Fruit fly (Drosophila melanogaster) whole organism, embryonic: Measurements from ENCODE around the gene CG2182.

Experiments
- BEAF-32 ChIP-seq: fragments of 200-800 bp; sonication (Bioruptor generic); optimal IDR thresholded peaks from 3 replicates; lab custom pipeline; 2017; ENCODE audit warnings: missing biosample characterization, missing genetic modification characterization, mild to moderate bottlenecking, moderate library complexity, missing genetic modification reagents
- CG10979 ChIP-seq: fragments of 200-800 bp; sonication (Bioruptor generic); optimal IDR thresholded peaks from 2 replicates; lab custom pipeline; 2018; ENCODE audit warnings: missing biosample characterization, mild to moderate bottlenecking, missing genetic modification characterization, moderate library complexity
- CG11085 ChIP-seq: fragments of 200-800 bp; sonication (Bioruptor generic); IDR thresholded peaks from 2 replicates; pipeline ENCODE4 v1.3.6; 2022; ENCODE audit warnings: missing biosample characterization, missing genetic modification characterization
- CG11560 ChIP-seq: fragments of 200-800 bp; sonication (Bioruptor generic); IDR thresholded peaks from 3 replicates; pipeline ENCODE4 v1.3.6; 2022; ENCODE audit warnings: missing biosample characterization, missing genetic modification characterization
- CG12391 ChIP-seq: fragments of 200-800 bp; sonication (Bioruptor generic); optimal IDR thresholded peaks from 3 replicates; lab custom pipeline; 2018; ENCODE audit warnings: missing biosample characterization, mild to moderate bottlenecking, missing genetic modification characterization, moderate library complexity
- CG14441 ChIP-seq: fragments of 200-800 bp; sonication (Bioruptor generic); IDR thresholded peaks from 2 replicates; pipeline ENCODE4 v1.3.6; 2022; ENCODE audit warnings: missing biosample characterization, missing genetic modification characterization
- CG14710 ChIP-seq: fragments of 200-800 bp; sonication (Bioruptor generic); optimal IDR thresholded peaks from 3 replicates; lab custom pipeline; 2019; ENCODE audit warnings: missing biosample characterization, mild to moderate bottlenecking, missing genetic modification characterization, moderate library complexity
- CG1529 ChIP-seq: fragments of 200-800 bp; sonication (Bioruptor generic); optimal IDR thresholded peaks from 3 replicates; lab custom pipeline; 2018; ENCODE audit warnings: missing biosample characterization, missing genetic modification characterization
- CG15696 ChIP-seq: fragments of 200-800 bp; sonication (Bioruptor generic); optimal IDR thresholded peaks from 2 replicates; lab custom pipeline; 2019; ENCODE audit warnings: missing biosample characterization, mild to moderate bottlenecking, missing genetic modification characterization, moderate library complexity
- CG16779 ChIP-seq: fragments of 200-800 bp; sonication (Bioruptor generic); IDR thresholded peaks from 2 replicates; pipeline ENCODE4 v1.3.6; 2022; ENCODE audit warnings: missing biosample characterization, missing genetic modification characterization
- CG16863 ChIP-seq: fragments of 200-800 bp; sonication (Bioruptor generic); optimal IDR thresholded peaks from 3 replicates; lab custom pipeline; 2016; ENCODE audit warnings: missing biosample characterization, missing genetic modification characterization
- CG17359 ChIP-seq: fragments of 200-800 bp; sonication (Bioruptor generic); optimal IDR thresholded peaks from 3 replicates; lab custom pipeline; 2018; ENCODE audit warnings: missing biosample characterization, mild to moderate bottlenecking, missing genetic modification characterization, moderate library complexity
- CG1832 ChIP-seq: fragments of 200-800 bp; sonication (Bioruptor generic); optimal IDR thresholded peaks from 2 replicates; lab custom pipeline; 2017; ENCODE audit warnings: missing biosample characterization, mild to moderate bottlenecking, missing genetic modification characterization, inconsistent platforms
- CG18476 ChIP-seq: fragments of 200-800 bp; sonication (Bioruptor generic); optimal IDR thresholded peaks from 2 replicates; lab custom pipeline; 2016; ENCODE audit warnings: missing biosample characterization, mild to moderate bottlenecking, missing genetic modification characterization
- CG18619 ChIP-seq: fragments of 200-800 bp; sonication (Bioruptor generic); optimal IDR thresholded peaks from 3 replicates; lab custom pipeline; 2017; ENCODE audit warnings: missing biosample characterization, mild to moderate bottlenecking, missing genetic modification characterization
- CG2202 ChIP-seq: fragments of 200-800 bp; sonication (Bioruptor generic); optimal IDR thresholded peaks from 2 replicates; lab custom pipeline; 2018; ENCODE audit warnings: missing biosample characterization, mild to moderate bottlenecking, missing genetic modification characterization
- CG2712 ChIP-seq: fragments of 200-800 bp; optimal IDR thresholded peaks from 3 replicates; lab custom pipeline; 2019; ENCODE audit warnings: missing biosample characterization, mild to moderate bottlenecking, missing genetic modification characterization, moderate library complexity
- CG4424 ChIP-seq: fragments of 200-800 bp; sonication (Bioruptor generic); optimal IDR thresholded peaks from 3 replicates; lab custom pipeline; 2016; ENCODE audit warnings: missing biosample characterization, missing genetic modification characterization
- CG4707 ChIP-seq: fragments of 200-800 bp; sonication (Bioruptor generic); optimal IDR thresholded peaks from 2 replicates; lab custom pipeline; 2018; ENCODE audit warnings: missing biosample characterization, mild to moderate bottlenecking, missing genetic modification characterization, moderate library complexity
- CG9437 ChIP-seq: fragments of 200-800 bp; sonication (Bioruptor generic); optimal IDR thresholded peaks from 2 replicates; lab custom pipeline; 2018; ENCODE audit warnings: missing biosample characterization, mild to moderate bottlenecking, missing genetic modification characterization
- CG9932 ChIP-seq: fragments of 200-800 bp; sonication (Bioruptor generic); IDR thresholded peaks from 2 replicates; pipeline ENCODE4 v1.3.6; 2022; ENCODE audit warnings: missing biosample characterization, missing genetic modification characterization
- Dfd ChIP-seq, 2 experiments: fragments of >200 bp; optimal IDR thresholded peaks; 2 replicates each; lab custom pipeline; 2017; ENCODE audit warnings: missing biosample characterization in 2 of 2, missing genetic modification characterization in 2 of 2
- Drgx ChIP-seq: fragments of 200-800 bp; sonication (Bioruptor generic); IDR thresholded peaks from 2 replicates; pipeline ENCODE4 v1.3.6; 2022; ENCODE audit warnings: missing biosample characterization, missing genetic modification characterization
- HLH3B ChIP-seq: fragments of 200-800 bp; sonication (Bioruptor generic); IDR thresholded peaks from 2 replicates; pipeline ENCODE4 v1.3.6; 2022; ENCODE audit warnings: missing biosample characterization, missing genetic modification characterization
- HLH54F ChIP-seq: fragments of 200-800 bp; sonication (Bioruptor generic); optimal IDR thresholded peaks from 3 replicates; lab custom pipeline; 2016; ENCODE audit warnings: missing biosample characterization, missing genetic modification characterization
- Hey ChIP-seq: fragments of 200-800 bp; sonication (Bioruptor generic); optimal IDR thresholded peaks from 3 replicates; lab custom pipeline; 2018; ENCODE audit warnings: missing biosample characterization, mild to moderate bottlenecking, missing genetic modification characterization
- Hr39 ChIP-seq: fragments of >200 bp; optimal IDR thresholded peaks from 2 replicates; lab custom pipeline; 2017
- Hsf ChIP-seq: fragments of 200-800 bp; sonication (Bioruptor generic); optimal IDR thresholded peaks from 3 replicates; lab custom pipeline; 2016; ENCODE audit warnings: missing biosample characterization, missing genetic modification characterization
- Med ChIP-seq: fragments of 200-800 bp; sonication (Bioruptor generic); peaks from one replicate; lab custom pipeline; 2016; ENCODE audit warnings: missing biosample characterization, missing genetic modification characterization, mild to moderate bottlenecking, inconsistent platforms, moderate library complexity
- Mes4 ChIP-seq: fragments of 200-800 bp; sonication (Bioruptor generic); optimal IDR thresholded peaks from 2 replicates; lab custom pipeline; 2016; ENCODE audit warnings: missing biosample characterization, missing genetic modification characterization
- NC2β ChIP-seq: fragments of 200-800 bp; sonication (Bioruptor generic); optimal IDR thresholded peaks from 2 replicates; lab custom pipeline; 2016; ENCODE audit warnings: missing biosample characterization, missing genetic modification characterization
- Sox102F ChIP-seq: fragments of 200-800 bp; sonication (Bioruptor generic); optimal IDR thresholded peaks from 2 replicates; lab custom pipeline; 2018; ENCODE audit warnings: missing biosample characterization, mild to moderate bottlenecking, missing genetic modification characterization, moderate library complexity
- Ssrp ChIP-seq: fragments of 200-800 bp; sonication (Bioruptor generic); optimal IDR thresholded peaks from 2 replicates; lab custom pipeline; 2018; ENCODE audit warnings: missing biosample characterization, mild to moderate bottlenecking, missing genetic modification characterization, moderate library complexity
- YL-1 ChIP-seq: fragments of 200-800 bp; sonication (Bioruptor generic); optimal IDR thresholded peaks from 3 replicates; lab custom pipeline; 2017; ENCODE audit warnings: missing biosample characterization, mild to moderate bottlenecking, missing genetic modification characterization
- ara ChIP-seq: fragments of 200-800 bp; sonication (Bioruptor generic); IDR thresholded peaks from 2 replicates; pipeline ENCODE4 v1.3.6; 2022; ENCODE audit warnings: missing biosample characterization, missing genetic modification characterization
- bsh ChIP-seq, 2 experiments: fragments of 200-800 bp; sonication (Bioruptor generic); optimal IDR thresholded peaks; 2 replicates each; lab custom pipeline; 2017 to 2018; ENCODE audit warnings: mild to moderate bottlenecking in 2 of 2, missing biosample characterization in 2 of 2, missing genetic modification characterization in 2 of 2, moderate library complexity in 1 of 2
- chm ChIP-seq: fragments of 200-800 bp; sonication (Bioruptor generic); IDR thresholded peaks from 2 replicates; pipeline ENCODE4 v1.3.6; 2022; ENCODE audit warnings: missing biosample characterization, missing genetic modification characterization
- disco-r ChIP-seq: fragments of 200-800 bp; sonication (Bioruptor generic); optimal IDR thresholded peaks from 2 replicates; lab custom pipeline; 2016; ENCODE audit warnings: missing biosample characterization, missing genetic modification characterization
- dmrt11E ChIP-seq: fragments of 200-800 bp; sonication (Bioruptor generic); optimal IDR thresholded peaks from 3 replicates; lab custom pipeline; 2018; ENCODE audit warnings: missing biosample characterization, mild to moderate bottlenecking, missing genetic modification characterization, moderate library complexity
- h ChIP-seq: fragments of >200 bp; optimal IDR thresholded peaks from 2 replicates; lab custom pipeline; 2017
- her ChIP-seq: fragments of 200-800 bp; sonication (Bioruptor generic); optimal IDR thresholded peaks from 2 replicates; lab custom pipeline; 2016; ENCODE audit warnings: missing biosample characterization, missing genetic modification characterization
- ind ChIP-seq: fragments of 200-800 bp; sonication (Bioruptor generic); optimal IDR thresholded peaks from 3 replicates; lab custom pipeline; 2016; ENCODE audit warnings: missing biosample characterization, missing genetic modification characterization
- mam ChIP-seq: fragments of 200-800 bp; sonication (Bioruptor generic); optimal IDR thresholded peaks from 3 replicates; lab custom pipeline; 2016; ENCODE audit warnings: missing biosample characterization, missing genetic modification characterization
- nmo ChIP-seq: fragments of 200-800 bp; sonication (Bioruptor generic); optimal IDR thresholded peaks from 2 replicates; lab custom pipeline; 2018; ENCODE audit warnings: missing biosample characterization, mild to moderate bottlenecking, missing genetic modification characterization, moderate library complexity
- phol ChIP-seq: fragments of 200-800 bp; sonication (Bioruptor generic); optimal IDR thresholded peaks from 3 replicates; lab custom pipeline; 2018; ENCODE audit warnings: missing biosample characterization, mild to moderate bottlenecking, missing genetic modification characterization, moderate library complexity
- row ChIP-seq: fragments of 200-800 bp; sonication (Bioruptor generic); IDR thresholded peaks from 3 replicates; pipeline ENCODE4 v1.3.6; 2022; ENCODE audit warnings: missing biosample characterization, missing genetic modification characterization
- sens ChIP-seq: fragments of 200-800 bp; sonication (Bioruptor generic); peaks from one replicate; lab custom pipeline; 2016; ENCODE audit warnings: missing biosample characterization, missing genetic modification characterization
- unpg ChIP-seq: fragments of 200-800 bp; sonication (Bioruptor generic); optimal IDR thresholded peaks from 3 replicates; lab custom pipeline; 2018; ENCODE audit warnings: missing biosample characterization, mild to moderate bottlenecking, missing genetic modification characterization, moderate library complexity
- vfl ChIP-seq: fragments of 200-800 bp; sonication (Bioruptor generic); optimal IDR thresholded peaks from 2 replicates; lab custom pipeline; 2016; ENCODE audit warnings: missing biosample characterization, missing genetic modification characterization
- z ChIP-seq: fragments of 200-800 bp; sonication (Bioruptor generic); IDR thresholded peaks from 3 replicates; pipeline ENCODE4 v1.3.6; 2022; ENCODE audit warnings: missing biosample characterization, missing genetic modification characterization
- zf30C ChIP-seq: fragments of 200-800 bp; sonication (Bioruptor generic); optimal IDR thresholded peaks from 3 replicates; lab custom pipeline; 2018; ENCODE audit warnings: missing biosample characterization, mild to moderate bottlenecking, missing genetic modification characterization

The CG2182 gene

dm6 chr3R:5682238-5682637, 22.5 kb upstream of the CG2182 start:
- TF ChIP-seq Med (GFP tag; lab: Kevin White, UChicago) (peak; percentile 8), zf30C (GFP tag; lab: Kevin White, UChicago) (peak; percentile 44), CG15696 (tag; lab: Kevin White, UChicago) (peak; percentile 4), row (peak; percentile 18; the same call in 1 of the 3 replicates), Sox102F (no peak), ind (GFP tag; lab: Kevin White, UChicago) (no peak), z (GFP tag; lab: Robert Waterston, UW) (no peak), CG2712 (tag; lab: Kevin White, UChicago) (peak; percentile 5), ara (GFP tag; lab: Robert Waterston, UW) (no peak), chm (no peak), HLH54F (no peak), bsh (GFP tag; optimal IDR thresholded peaks at IDR 0.05; lab: Kevin White, UChicago) (peak in 1 of 2 experiments; percentile 28), mam (GFP tag; lab: Kevin White, UChicago) (no peak), her (no peak), CG2202 (tag; lab: Kevin White, UChicago) (no peak), CG18619 (no peak), Ssrp (tag; lab: Kevin White, UChicago) (peak; percentile 5), sens (GFP tag; lab: Kevin White, UChicago) (peak; percentile 64), Drgx (GFP tag; lab: Robert Waterston, UW) (peak; percentile 14; the same call in 1 of the 2 replicates), nmo (GFP tag; lab: Kevin White, UChicago) (peak; percentile 13), CG14710 (tag; lab: Kevin White, UChicago) (peak; percentile 1), CG12391 (tag; lab: Kevin White, UChicago) (peak; percentile 14), dmrt11E (tag; lab: Kevin White, UChicago) (peak; percentile 7), phol (tag; lab: Kevin White, UChicago) (peak; percentile 38), unpg (GFP tag; lab: Kevin White, UChicago) (peak; percentile 29), CG10979 (tag; lab: Kevin White, UChicago) (peak; percentile 35)

dm6 chr3R:5672658-5673217, 13.0 kb upstream of the CG2182 start:
- TF ChIP-seq CG4707 (GFP tag; lab: Kevin White, UChicago) (peak; percentile 93), HLH3B (GFP tag; lab: Robert Waterston, UW) (peak; percentile 64; the same call in 1 of the 2 replicates), Hey (tag; lab: Kevin White, UChicago) (peak; percentile 85), CG1832 (GFP tag; lab: Kevin White, UChicago) (no peak), CG9437 (no peak), Dfd (GFP tag; optimal IDR thresholded peaks at IDR 0.05; lab: Kevin White, UChicago) (no peak), CG4424 (GFP tag; lab: Kevin White, UChicago) (peak; percentile 42), BEAF-32 (GFP tag; lab: Kevin White, UChicago) (no peak), CG14441 (GFP tag; lab: Robert Waterston, UW) (0 out of 2 replicates have a peak, but pooled peaks have one; percentile 38), CG16779 (no peak), CG18476 (peak; percentile 69), CG11560 (no peak), CG9932 (GFP tag; lab: Robert Waterston, UW) (0 out of 2 replicates have a peak, but pooled peaks have one; percentile 12), CG17359 (tag; lab: Kevin White, UChicago) (peak; percentile 82), disco-r (peak; percentile 25), CG1529 (GFP tag; lab: Kevin White, UChicago) (peak; percentile 87), Hr39 (lab: Kevin White, UChicago) (no peak), Drgx (GFP tag; lab: Robert Waterston, UW) (peak; percentile 38; the same call in 1 of the 2 replicates), CG16863 (GFP tag; lab: Kevin White, UChicago) (peak; percentile 67), vfl (no peak), CG11085 (GFP tag; lab: Robert Waterston, UW) (no peak), NC2β (GFP tag; lab: Kevin White, UChicago) (peak; percentile 76), h (lab: Kevin White, UChicago) (no peak), Mes4 (peak; percentile 64), YL-1 (GFP tag; lab: Kevin White, UChicago) (peak; percentile 95), Hsf (GFP tag; lab: Kevin White, UChicago) (peak; percentile 47)
